Worm (Caenorhabditis elegans): Measurements from ENCODE around the gene ebp-2.

ebp-2 gene

DNA sequence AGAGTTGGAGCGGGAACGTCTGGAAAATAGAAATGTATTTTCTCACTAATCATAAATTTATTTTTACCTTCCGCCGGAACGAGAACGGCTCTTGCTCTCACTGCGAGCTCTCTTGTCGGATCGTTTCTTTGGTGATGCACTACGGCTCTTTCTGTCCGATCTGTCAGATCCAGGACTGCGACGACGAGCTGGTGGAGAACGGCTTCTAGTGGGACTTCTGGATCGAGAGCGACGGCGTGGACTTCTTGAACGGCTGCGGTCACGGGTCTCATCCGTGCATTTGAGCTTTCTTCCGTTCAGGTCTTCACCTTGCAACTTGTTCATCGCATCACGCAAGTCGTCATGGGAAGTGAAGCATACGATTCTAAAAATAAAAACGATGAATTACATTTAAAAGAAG lies 9.2 kb downstream of the ebp-2 start:
- TF ChIP-seq lin-15B (tag; optimal IDR thresholded peaks at IDR 0.05) (no peak), ces-1 (GFP tag; optimal IDR thresholded peaks at IDR 0.05) (no peak), ceh-20 (GFP tag; IDR thresholded peaks at IDR 0.05) (no peak), egl-43 (GFP tag; IDR thresholded peaks at IDR 0.05) (0 out of 2 replicates have a peak, but pooled peaks have one; percentile 43), tra-1 (GFP tag; IDR thresholded peaks at IDR 0.05) (no peak), F10B5.3 (tag; optimal IDR thresholded peaks at IDR 0.05) (no peak), mdt-29 (GFP tag; IDR thresholded peaks at IDR 0.05) (no peak), F26F4.8 (GFP tag; conservative IDR thresholded peaks at IDR 0.05) (no peak), mxl-3 (GFP tag; optimal IDR thresholded peaks at IDR 0.05) (no peak), Y105C5A.15 (GFP tag; IDR thresholded peaks at IDR 0.05) (no peak), D1046.2 (GFP tag; IDR thresholded peaks at IDR 0.05) (no peak), ceh-28 (tag; optimal IDR thresholded peaks at IDR 0.05) (no peak), lim-7 (GFP tag; IDR thresholded peaks at IDR 0.05) (no peak), snpc-4 (tag; optimal IDR thresholded peaks at IDR 0.05) (no peak), set-16 (GFP tag; IDR thresholded peaks at IDR 0.05) (peak; percentile 74), T20F7.1 (GFP tag; optimal IDR thresholded peaks at IDR 0.05) (no peak), lsy-2 (tag; optimal IDR thresholded peaks at IDR 0.05) (no peak), pqm-1 (tag; optimal IDR thresholded peaks at IDR 0.05) (no peak)

DNA sequence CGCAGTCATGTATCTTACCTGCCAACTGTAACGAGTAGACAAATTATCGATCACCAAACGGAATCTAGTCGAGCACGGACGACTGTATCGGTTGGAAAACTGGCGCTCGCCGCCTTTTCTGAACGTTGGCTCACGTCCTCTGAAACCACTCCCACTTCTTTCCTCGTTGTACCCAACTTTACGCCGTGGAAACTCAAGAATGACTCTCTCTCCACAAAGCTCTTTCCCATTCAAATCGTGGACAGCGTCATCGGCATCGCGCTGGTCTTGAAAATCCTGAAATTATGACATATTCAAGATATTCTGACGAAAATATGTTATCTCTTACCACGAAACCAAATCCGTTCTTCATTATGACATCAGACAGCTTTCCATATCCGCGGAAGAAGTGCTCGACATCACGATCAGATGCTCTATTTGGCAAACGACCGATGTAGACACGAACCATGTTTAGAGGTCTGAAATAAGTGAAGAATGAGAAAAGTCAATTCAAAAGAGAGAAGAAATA lies 10.0 kb downstream of the ebp-2 start, which contains the start of gene rsp-2:
TSS of gene rsp-2 (minus strand) at position 458 of the 508 bp plus-strand sequence.
- 0 out of 2 replicates have a peak, but pooled peaks have one; percentile 5 for TF ChIP-seq egl-43 (GFP tag; IDR thresholded peaks at IDR 0.05)
- TF ChIP-seq daf-19 (GFP tag; conservative IDR thresholded peaks at IDR 0.05) = no peak
- no peak for TF ChIP-seq madf-9 (GFP tag; conservative IDR thresholded peaks at IDR 0.05)
- peak in 1 of 2 experiments; percentile 28 for TF ChIP-seq unc-62 (GFP tag; optimal IDR thresholded peaks at IDR 0.05 in 1 of 2)
- TF ChIP-seq unc-62 (tag; optimal IDR thresholded peaks at IDR 0.05) = no peak
- no peak for TF ChIP-seq ztf-11 (tag; optimal IDR thresholded peaks at IDR 0.05)
- no peak for TF ChIP-seq nhr-111 (GFP tag; optimal IDR thresholded peaks at IDR 0.05)
- TF ChIP-seq zfp-2 (tag; optimal IDR thresholded peaks at IDR 0.05) = no peak
- no peak for TF ChIP-seq nhr-48 (tag; optimal IDR thresholded peaks at IDR 0.05)
- TF ChIP-seq F49E8.2 (tag; optimal IDR thresholded peaks at IDR 0.05; ENCODE audit: borderline replicate concordance) = no peak
- no peak for TF ChIP-seq nhr-25 (tag; optimal IDR thresholded peaks at IDR 0.05; ENCODE audit: borderline replicate concordance, insufficient read depth)
- TF ChIP-seq gei-8 (GFP tag; optimal IDR thresholded peaks at IDR 0.05) = no peak
- no peak for TF ChIP-seq duxl-1 (tag; optimal IDR thresholded peaks at IDR 0.05; ENCODE audit: poor library complexity)
- TF ChIP-seq jun-1 (tag; optimal IDR thresholded peaks at IDR 0.05) = no peak
- no peak for TF ChIP-seq unc-39 (tag; optimal IDR thresholded peaks at IDR 0.05)
- no peak for TF ChIP-seq mxl-2 (GFP tag; conservative IDR thresholded peaks at IDR 0.05)
- peak; percentile 93 for TF ChIP-seq aha-1 (tag)

DNA sequence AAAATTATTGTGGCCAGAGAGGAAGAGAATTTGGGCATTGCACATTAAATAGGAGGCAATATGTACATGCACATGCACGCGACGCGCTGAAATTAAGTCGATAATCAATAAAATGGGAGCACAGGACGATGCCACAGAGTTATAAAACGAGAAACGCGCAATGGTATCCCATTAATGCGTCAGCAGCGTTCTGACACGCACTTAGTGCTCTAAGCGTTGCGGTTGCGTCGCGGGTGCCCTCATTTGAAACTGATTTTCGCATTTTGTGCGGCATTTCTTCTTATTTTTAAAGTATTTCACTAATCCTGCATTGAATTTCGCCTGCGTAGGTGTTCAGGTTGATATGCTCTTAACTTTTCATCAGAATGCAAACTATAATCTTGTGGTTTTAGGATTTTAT lies 10.5 kb downstream of the ebp-2 start, which contains the start of gene rsp-1:
TSS of gene rsp-1 (plus strand) at position 338 of the 400 bp plus-strand sequence.
- TF ChIP-seq vab-7 (GFP tag; IDR thresholded peaks at IDR 0.05) (peak; percentile 46; the same call in 1 of the 2 replicates), aly-2 (tag; optimal IDR thresholded peaks at IDR 0.05) (no peak), nhr-111 (GFP tag; optimal IDR thresholded peaks at IDR 0.05) (no peak), mep-1 (tag; optimal IDR thresholded peaks at IDR 0.05) (peak; percentile 95), madf-5 (GFP tag; IDR thresholded peaks at IDR 0.05) (no peak), mxl-2 (GFP tag; conservative IDR thresholded peaks at IDR 0.05) (no peak), set-16 (GFP tag; IDR thresholded peaks at IDR 0.05) (0 out of 2 replicates have a peak, but pooled peaks have one; percentile 7), nhr-25 (tag; optimal IDR thresholded peaks at IDR 0.05; ENCODE audit: borderline replicate concordance, insufficient read depth) (peak; percentile 75), nhr-76 (tag; optimal IDR thresholded peaks at IDR 0.05) (no peak), Y5F2A.4 (GFP tag; optimal IDR thresholded peaks at IDR 0.05) (no peak), lin-29 (GFP tag; IDR thresholded peaks at IDR 0.05) (peak; percentile 64; the same call in 1 of the 2 replicates), daf-16 (GFP tag; optimal IDR thresholded peaks at IDR 0.05) (peak; percentile 15 to 28), daf-16 (tag; optimal IDR thresholded peaks at IDR 0.05) (peak; percentile 65), ztf-11 (tag; optimal IDR thresholded peaks at IDR 0.05) (no peak), unc-130 (GFP tag; optimal IDR thresholded peaks at IDR 0.05) (peak; percentile 44), hlh-30 (tag; optimal IDR thresholded peaks at IDR 0.05; ENCODE audit: insufficient read depth) (peak; percentile 85), T26A8.4 (GFP tag; IDR thresholded peaks at IDR 0.05) (peak; percentile 84), R02D3.7 (tag; optimal IDR thresholded peaks at IDR 0.05) (no peak), snpc-4 (tag; optimal IDR thresholded peaks at IDR 0.05) (no peak), tag-97 (GFP tag; IDR thresholded peaks at IDR 0.05) (no peak), mes-2 (tag; optimal IDR thresholded peaks at IDR 0.05; ENCODE audit: poor library complexity, severe bottlenecking) (peak; percentile 95)

Measured in whole organism, L4 larva.